Worm (Caenorhabditis elegans) whole organism, young adult: ENCODE results near the gene R03G8.6.
A peak's percentile ranks its signal among the peaks of the same experiment; 100 is the strongest.
"Not testable (repeated sequence)": the region's sequence is repeated elsewhere in the genome, so short reads cannot be mapped to it uniquely, and the experiment has no call there.

Experiments
- B0019.2 ChIP-seq: fragments of 200-800 bp; sonication (Bioruptor generic); conservative IDR thresholded peaks from 2 replicates; pipeline ENCODE4 v1.3.6; 2022; ENCODE audit warnings: missing genetic modification reagents, missing genetic modification characterization, missing compliant biosample characterization
- B0261.1 ChIP-seq: sonication (generic microtip); optimal IDR thresholded peaks from 2 replicates; lab custom pipeline; 2016; ENCODE audit warnings: mild to moderate bottlenecking, missing genetic modification characterization, moderate library complexity, missing compliant biosample characterization
- C06A6.2 ChIP-seq: fragments of 200-800 bp; sonication (Bioruptor generic); conservative IDR thresholded peaks from 2 replicates; pipeline ENCODE4 v1.3.6; 2022; ENCODE audit warnings: missing genetic modification characterization, missing compliant biosample characterization
- C17E4.6 ChIP-seq: fragments of 200-800 bp; sonication (Bioruptor generic); IDR thresholded peaks from 2 replicates; pipeline ENCODE4 v1.3.6; 2022; ENCODE audit warnings: missing genetic modification reagents, missing genetic modification characterization, missing compliant biosample characterization
- D2030.7 ChIP-seq: fragments of 200-800 bp; sonication (Bioruptor generic); IDR thresholded peaks from 2 replicates; pipeline ENCODE4 v1.3.6; 2022; ENCODE audit warnings: missing genetic modification reagents, missing genetic modification characterization, missing compliant biosample characterization
- F22D6.2 ChIP-seq: sonication (generic microtip); optimal IDR thresholded peaks from 2 replicates; lab custom pipeline; 2016; ENCODE audit warnings: mild to moderate bottlenecking, missing genetic modification characterization, missing compliant biosample characterization
- F23B12.7 ChIP-seq: sonication (generic microtip); optimal IDR thresholded peaks from 2 replicates; lab custom pipeline; 2017; ENCODE audit warnings: missing genetic modification characterization, mild to moderate bottlenecking, missing compliant biosample characterization, antibody characterized with exemption, moderate library complexity; ENCODE audit not compliant: insufficient read depth
- F49E8.2 ChIP-seq: sonication (generic microtip); optimal IDR thresholded peaks from 3 replicates; lab custom pipeline; 2017; ENCODE audit warnings: missing genetic modification characterization, mild to moderate bottlenecking, missing compliant biosample characterization, antibody characterized with exemption, moderate library complexity; ENCODE audit not compliant: insufficient read depth
- F52B5.7 ChIP-seq: sonication (generic microtip); optimal IDR thresholded peaks from 2 replicates; lab custom pipeline; 2016; ENCODE audit warnings: mild to moderate bottlenecking, missing genetic modification characterization, missing compliant biosample characterization
- F57A8.1 ChIP-seq: fragments of 200-800 bp; sonication (Bioruptor generic); optimal IDR thresholded peaks from 2 replicates; lab custom pipeline; 2018; ENCODE audit warnings: mild to moderate bottlenecking, missing genetic modification characterization, moderate library complexity, missing compliant biosample characterization
- Y53F4B.3 ChIP-seq: fragments of 200-800 bp; sonication (Bioruptor generic); IDR thresholded peaks from 2 replicates; pipeline ENCODE4 v1.3.6; 2022; ENCODE audit warnings: missing genetic modification reagents, missing genetic modification characterization, missing compliant biosample characterization
- aptf-2 ChIP-seq: fragments of 200-800 bp; sonication (Bioruptor generic); conservative IDR thresholded peaks from 2 replicates; pipeline ENCODE4 v1.3.6; 2022; ENCODE audit warnings: missing genetic modification reagents, missing genetic modification characterization, missing compliant biosample characterization
- aptf-3 ChIP-seq: fragments of 200-800 bp; sonication (Bioruptor generic); IDR thresholded peaks from 2 replicates; pipeline ENCODE4 v1.3.6; 2022; ENCODE audit warnings: missing genetic modification characterization, missing compliant biosample characterization
- atf-7 ChIP-seq: sonication (generic microtip); optimal IDR thresholded peaks from 2 replicates; lab custom pipeline; 2017; ENCODE audit warnings: mild to moderate bottlenecking, missing genetic modification characterization, missing compliant biosample characterization
- bed-1 ChIP-seq: fragments of 200-800 bp; sonication (Bioruptor generic); IDR thresholded peaks from 2 replicates; pipeline ENCODE4 v1.3.6; 2022; ENCODE audit warnings: missing genetic modification reagents, missing genetic modification characterization, missing compliant biosample characterization
- cebp-1 ChIP-seq, 2 experiments: fragments of 200-800 bp in 1 of 2; sonication (Bioruptor generic) in 1 of 2; sonication (generic microtip) in 1 of 2; IDR thresholded peaks in 1 of 2; optimal IDR thresholded peaks in 1 of 2; 2 replicates each; pipeline versions ENCODE4 v1.3.6 to Lab custom; 2017 to 2022; ENCODE audit warnings: missing compliant biosample characterization in 2 of 2, missing genetic modification characterization in 2 of 2, mild to moderate bottlenecking in 1 of 2, missing genetic modification reagents in 1 of 2, moderate library complexity in 1 of 2
- ceh-40 ChIP-seq: fragments of 200-800 bp; sonication (Bioruptor generic); IDR thresholded peaks from 2 replicates; pipeline ENCODE4 v1.3.6; 2022; ENCODE audit warnings: missing genetic modification characterization, missing compliant biosample characterization
- chd-7 ChIP-seq: sonication (generic microtip); optimal IDR thresholded peaks from 2 replicates; lab custom pipeline; 2016; ENCODE audit warnings: mild to moderate bottlenecking, missing genetic modification characterization, moderate library complexity, missing compliant biosample characterization
- dox-1 ChIP-seq: fragments of 200-800 bp; sonication (Bioruptor generic); IDR thresholded peaks from 2 replicates; pipeline ENCODE4 v1.3.6; 2022; ENCODE audit warnings: missing genetic modification reagents, missing genetic modification characterization, missing compliant biosample characterization
- ekl-4 ChIP-seq: fragments of 200-800 bp; sonication (Bioruptor generic); IDR thresholded peaks from 2 replicates; pipeline ENCODE4 v1.3.6; 2022; ENCODE audit warnings: missing genetic modification reagents, missing genetic modification characterization, missing compliant biosample characterization
- ets-4 ChIP-seq: fragments of 200-800 bp; sonication (Bioruptor generic); optimal IDR thresholded peaks from 2 replicates; lab custom pipeline; 2018; ENCODE audit warnings: mild to moderate bottlenecking, missing genetic modification characterization, missing compliant biosample characterization
- him-1 ChIP-seq: sonication (generic microtip); optimal IDR thresholded peaks from 2 replicates; lab custom pipeline; 2016; ENCODE audit warnings: missing genotype, missing genetic modification reagents, missing genetic modification characterization, missing compliant biosample characterization
- hlh-26 ChIP-seq: fragments of 200-800 bp; sonication (Bioruptor generic); conservative IDR thresholded peaks from 2 replicates; pipeline ENCODE4 v1.3.6; 2022; ENCODE audit warnings: missing genetic modification reagents, missing genetic modification characterization, missing compliant biosample characterization
- hmg-20 ChIP-seq: fragments of 200-800 bp; sonication (Bioruptor generic); IDR thresholded peaks from 2 replicates; pipeline ENCODE4 v1.3.6; 2022; ENCODE audit warnings: missing genetic modification reagents, missing genetic modification characterization, missing compliant biosample characterization
- hsf-1 ChIP-seq: fragments of 200-800 bp; sonication (Bioruptor generic); IDR thresholded peaks from 2 replicates; pipeline ENCODE4 v1.3.6; 2022; ENCODE audit warnings: missing genetic modification reagents, missing genetic modification characterization, missing compliant biosample characterization
- let-526 ChIP-seq: fragments of 200-800 bp; sonication (Bioruptor generic); IDR thresholded peaks from 2 replicates; pipeline ENCODE4 v1.3.6; 2022; ENCODE audit warnings: missing genetic modification reagents, missing genetic modification characterization, missing compliant biosample characterization
- let-607 ChIP-seq, 2 experiments: fragments of 200-800 bp in 1 of 2; sonication (Bioruptor generic) in 1 of 2; sonication (generic microtip) in 1 of 2; optimal IDR thresholded peaks; 2 replicates each; lab custom pipeline; 2016 to 2018; ENCODE audit warnings: mild to moderate bottlenecking in 2 of 2, missing compliant biosample characterization in 2 of 2, missing genetic modification characterization in 2 of 2, moderate library complexity in 2 of 2, missing genotype in 1 of 2
- lin-35 ChIP-seq, 3 experiments: fragments of 150-350 bp in 2 of 3; sonication (generic microtip) in 1 of 3; optimal IDR thresholded peaks; 2 replicates each; lab custom pipeline; 2014 to 2018; ENCODE audit warnings: missing biosample characterization in 3 of 3, missing genetic modification characterization in 3 of 3, missing genetic modification reagents in 3 of 3
- lin-40 ChIP-seq: sonication (generic microtip); optimal IDR thresholded peaks from 2 replicates; lab custom pipeline; 2016; ENCODE audit warnings: missing genetic modification characterization, mild to moderate bottlenecking, missing compliant biosample characterization, missing genotype, missing genetic modification reagents
- lir-1 ChIP-seq: fragments of 200-800 bp; sonication (Bioruptor generic); conservative IDR thresholded peaks from 2 replicates; pipeline ENCODE4 v1.3.6; 2022; ENCODE audit warnings: missing genetic modification reagents, missing genetic modification characterization, missing compliant biosample characterization
- madf-10 ChIP-seq: sonication (generic microtip); optimal IDR thresholded peaks from 2 replicates; lab custom pipeline; 2016; ENCODE audit warnings: mild to moderate bottlenecking, missing genetic modification characterization, missing compliant biosample characterization
- madf-8 ChIP-seq: fragments of 200-800 bp; sonication (Bioruptor generic); conservative IDR thresholded peaks from 2 replicates; pipeline ENCODE4 v1.3.6; 2022; ENCODE audit warnings: missing genetic modification reagents, missing genetic modification characterization, missing compliant biosample characterization
- mcd-1 ChIP-seq: fragments of 200-800 bp; sonication (Bioruptor generic); IDR thresholded peaks from 2 replicates; pipeline ENCODE4 v1.3.6; 2022; ENCODE audit warnings: missing genetic modification reagents, missing genetic modification characterization, missing compliant biosample characterization
- mes-4 ChIP-seq: sonication (generic microtip); optimal IDR thresholded peaks from 2 replicates; lab custom pipeline; 2016; ENCODE audit warnings: missing genotype, missing genetic modification characterization, missing compliant biosample characterization
- mxl-1 ChIP-seq: sonication (generic microtip); optimal IDR thresholded peaks from 2 replicates; lab custom pipeline; 2016; ENCODE audit warnings: missing genetic modification characterization, missing compliant biosample characterization
- nhr-179 ChIP-seq: sonication (generic microtip); optimal IDR thresholded peaks from 2 replicates; lab custom pipeline; 2016; ENCODE audit warnings: mild to moderate bottlenecking, missing genetic modification characterization, missing compliant biosample characterization
- nhr-80 ChIP-seq: sonication (generic microtip); optimal IDR thresholded peaks from 2 replicates; lab custom pipeline; 2016; ENCODE audit warnings: missing genetic modification characterization, missing compliant biosample characterization
- nhr-90 ChIP-seq: sonication (generic microtip); optimal IDR thresholded peaks from 2 replicates; lab custom pipeline; 2016; ENCODE audit warnings: missing genotype, mild to moderate bottlenecking, missing genetic modification characterization, missing compliant biosample characterization
- rpc-1 ChIP-seq, 2 experiments: fragments of 150-350 bp in 1 of 2; sonication (generic microtip) in 1 of 2; optimal IDR thresholded peaks; 2 replicates each; lab custom pipeline; 2014 to 2018; ENCODE audit warnings: missing biosample characterization in 1 of 2, missing genetic modification characterization in 1 of 2, missing genetic modification reagents in 1 of 2, missing genotype in 1 of 2
- sea-2 ChIP-seq: fragments of 200-800 bp; sonication (Bioruptor generic); IDR thresholded peaks from 2 replicates; pipeline ENCODE4 v1.3.6; 2022; ENCODE audit warnings: missing genetic modification characterization, missing compliant biosample characterization
- snpc-1.3 ChIP-seq: sonication (generic microtip); optimal IDR thresholded peaks from 2 replicates; lab custom pipeline; 2017; ENCODE audit warnings: missing genetic modification characterization, mild to moderate bottlenecking, missing compliant biosample characterization, antibody characterized with exemption, moderate library complexity, missing genotype, missing genetic modification reagents; ENCODE audit not compliant: insufficient read depth
- snpc-3.4 ChIP-seq: sonication (generic microtip); optimal IDR thresholded peaks from 2 replicates; lab custom pipeline; 2017; ENCODE audit warnings: missing genetic modification characterization, mild to moderate bottlenecking, missing compliant biosample characterization, antibody characterized with exemption, moderate library complexity, missing genotype, missing genetic modification reagents
- somi-1 ChIP-seq: fragments of 200-800 bp; sonication (Bioruptor generic); optimal IDR thresholded peaks from 2 replicates; lab custom pipeline; 2018; ENCODE audit warnings: mild to moderate bottlenecking, missing genetic modification characterization, missing compliant biosample characterization
- unc-130 ChIP-seq: sonication (generic microtip); optimal IDR thresholded peaks from 2 replicates; lab custom pipeline; 2016; ENCODE audit warnings: missing genetic modification reagents, missing genetic modification characterization, missing compliant biosample characterization
- ztf-18 ChIP-seq: sonication (generic microtip); optimal IDR thresholded peaks from 2 replicates; lab custom pipeline; 2016; ENCODE audit warnings: missing genotype, mild to moderate bottlenecking, missing genetic modification characterization, missing compliant biosample characterization
- ztf-28 ChIP-seq: fragments of 200-800 bp; sonication (Bioruptor generic); IDR thresholded peaks from 2 replicates; pipeline ENCODE4 v1.3.6; 2022; ENCODE audit warnings: missing genetic modification reagents, missing genetic modification characterization, missing compliant biosample characterization

R03G8.6 gene

ce11 chrX:13046324-13046723, 54.0 kb downstream of the R03G8.6 start (continued):
- TF ChIP-seq F22D6.2 (tag; lab: Kevin White, UChicago): peak; percentile 68
- peak; percentile 87 for TF ChIP-seq madf-10 (tag; lab: Kevin White, UChicago)
- TF ChIP-seq F57A8.1: peak; percentile 58
- TF ChIP-seq nhr-90 (tag; lab: Kevin White, UChicago): peak; percentile 91
- TF ChIP-seq chd-7 (tag; lab: Kevin White, UChicago): peak; percentile 91
- TF ChIP-seq B0261.1 (tag; lab: Kevin White, UChicago): peak; percentile 100
- TF ChIP-seq hsf-1 (GFP tag; lab: Robert Waterston, UW): peak; percentile 62; the same call in 1 of the 2 replicates
- peak; percentile 89 for TF ChIP-seq D2030.7
- TF ChIP-seq unc-130 (GFP tag; lab: Kevin White, UChicago): peak; percentile 55
- TF ChIP-seq ets-4 (GFP tag; lab: Kevin White, UChicago): peak; percentile 68
- TF ChIP-seq B0019.2 (GFP tag; lab: Robert Waterston, UW): peak; percentile 51; the same call in 1 of the 2 replicates
- TF ChIP-seq nhr-179 (tag; lab: Kevin White, UChicago): peak; percentile 36
- TF ChIP-seq C06A6.2 (GFP tag; lab: Robert Waterston, UW): peak; percentile 74
- peak; percentile 76 for TF ChIP-seq cebp-1 (GFP tag; IDR thresholded peaks at IDR 0.05; lab: Robert Waterston, UW)
- not testable (repeated sequence) for TF ChIP-seq cebp-1 (tag; optimal IDR thresholded peaks at IDR 0.05; lab: Kevin White, UChicago)
- 0 out of 2 replicates have a peak, but pooled peaks have one; percentile 86 for TF ChIP-seq aptf-3
- peak; percentile 80; the same call in 1 of the 2 replicates for TF ChIP-seq sea-2
- peak; percentile 95 for TF ChIP-seq lin-40 (tag; lab: Kevin White, UChicago)
- TF ChIP-seq F52B5.7 (tag; lab: Kevin White, UChicago): peak; percentile 95
- peak; percentile 75 for TF ChIP-seq F23B12.7 (tag; lab: Kevin White, UChicago)
- peak; percentile 55; the same call in 1 of the 2 replicates for TF ChIP-seq C17E4.6 (GFP tag; lab: Robert Waterston, UW)
- peak; percentile 74 for TF ChIP-seq atf-7 (tag; lab: Kevin White, UChicago)
- peak; percentile 73 for TF ChIP-seq somi-1
- TF ChIP-seq mes-4: peak; percentile 48
- TF ChIP-seq him-1 (tag; lab: Kevin White, UChicago): peak; percentile 93
- peak; percentile 83 for TF ChIP-seq mxl-1 (tag; lab: Kevin White, UChicago)
- peak in 1 of 3 experiments; percentile 72 for TF ChIP-seq lin-35 (GFP tag; optimal IDR thresholded peaks at IDR 0.05; lab: Kevin White, UChicago)
- peak; percentile 51 for TF ChIP-seq lir-1 (GFP tag; lab: Robert Waterston, UW)
- TF ChIP-seq madf-8 (GFP tag; lab: Robert Waterston, UW): peak; percentile 23; the same call in 1 of the 2 replicates
- peak; percentile 68 for TF ChIP-seq let-526
- peak; percentile 89 for TF ChIP-seq hmg-20
- TF ChIP-seq let-607 (tag; optimal IDR thresholded peaks at IDR 0.05; lab: Kevin White, UChicago): peak; percentile 66 to 70
- TF ChIP-seq snpc-1.3: peak; percentile 84
- TF ChIP-seq hlh-26 (GFP tag; lab: Robert Waterston, UW): 0 out of 2 replicates have a peak, but pooled peaks have one; percentile 51
- TF ChIP-seq rpc-1 (optimal IDR thresholded peaks at IDR 0.05; lab: Kevin White, UChicago): peak; percentile 99
- TF ChIP-seq rpc-1 (tag; optimal IDR thresholded peaks at IDR 0.05; lab: Kevin White, UChicago): peak; percentile 95
- TF ChIP-seq snpc-3.4: peak; percentile 90
- TF ChIP-seq nhr-80 (tag; lab: Kevin White, UChicago): peak; percentile 37
- TF ChIP-seq F49E8.2: peak; percentile 66
- peak; percentile 82; the same call in 1 of the 2 replicates for TF ChIP-seq bed-1 (GFP tag; lab: Robert Waterston, UW)
- TF ChIP-seq ztf-18: peak; percentile 80
- peak; percentile 96 for TF ChIP-seq dox-1 (GFP tag; lab: Robert Waterston, UW)
- TF ChIP-seq Y53F4B.3 (GFP tag; lab: Robert Waterston, UW): peak; percentile 47; the same call in 1 of the 2 replicates
- peak; percentile 91 for TF ChIP-seq ekl-4 (GFP tag; lab: Robert Waterston, UW)
- peak; percentile 82 for TF ChIP-seq mcd-1 (GFP tag; lab: Robert Waterston, UW)
- 0 out of 2 replicates have a peak, but pooled peaks have one; percentile 41 for TF ChIP-seq aptf-2 (GFP tag; lab: Robert Waterston, UW)
- peak; percentile 89 for TF ChIP-seq ceh-40 (GFP tag; lab: Robert Waterston, UW)
- peak; percentile 86 for TF ChIP-seq ztf-28 (GFP tag; lab: Robert Waterston, UW)
